Fruit fly (Drosophila melanogaster) Kc167 (cell line): ENCODE measurements around the gene Alp11.

Experiments used
- Myc ChIP-seq: fragments of >200 bp; optimal IDR thresholded peaks from 2 replicates; lab custom pipeline; 2017; ENCODE audit warnings: missing external identifiers
- Sin3A ChIP-seq: fragments of >200 bp; optimal IDR thresholded peaks from 2 replicates; lab custom pipeline; 2018; ENCODE audit warnings: missing external identifiers
- h ChIP-seq: fragments of >200 bp; optimal IDR thresholded peaks from 3 replicates; lab custom pipeline; 2018; ENCODE audit warnings: missing external identifiers
- insv ChIP-seq: fragments of >200 bp; optimal IDR thresholded peaks from 3 replicates; lab custom pipeline; 2018; ENCODE audit warnings: missing external identifiers

dm6 chrX:15579579-15579978 lies 8.0 kb upstream of the Alp11 start:
- no peak for TF ChIP-seq insv
- no peak for TF ChIP-seq Sin3A (lab: Kevin White, UChicago)
- TF ChIP-seq h = no peak
- TF ChIP-seq Myc = no peak
